Worm (Caenorhabditis elegans) whole organism, L2 larva: ENCODE data around the gene ins-34.

ENCODE experiments used
- aly-2 ChIP-seq: fragments of 150-350 bp; optimal IDR thresholded peaks from 2 replicates; lab custom pipeline; 2014; ENCODE audit warnings: missing biosample characterization, missing genetic modification characterization
- dmd-4 ChIP-seq: sonication (generic microtip); optimal IDR thresholded peaks from 2 replicates; lab custom pipeline; 2017; ENCODE audit warnings: missing biosample characterization, missing genetic modification characterization
- lsy-2 ChIP-seq, 2 experiments: fragments of 150-350 bp in 1 of 2; sonication (generic microtip) in 1 of 2; optimal IDR thresholded peaks; 2 replicates each; lab custom pipeline; 2014 to 2017; ENCODE audit warnings: missing biosample characterization in 2 of 2, missing genetic modification characterization in 2 of 2
- unc-62 ChIP-seq: fragments of 150-350 bp; optimal IDR thresholded peaks from 2 replicates; lab custom pipeline; 2014; ENCODE audit warnings: missing biosample characterization, missing genetic modification reagents, missing genetic modification characterization
- ztf-11 ChIP-seq: sonication (generic microtip); optimal IDR thresholded peaks from 2 replicates; lab custom pipeline; 2017; ENCODE audit warnings: missing biosample characterization, missing genetic modification characterization
- ztf-4 ChIP-seq: fragments of 150-350 bp; optimal IDR thresholded peaks from 2 replicates; lab custom pipeline; 2014; ENCODE audit warnings: missing biosample characterization, missing genetic modification characterization

DNA sequence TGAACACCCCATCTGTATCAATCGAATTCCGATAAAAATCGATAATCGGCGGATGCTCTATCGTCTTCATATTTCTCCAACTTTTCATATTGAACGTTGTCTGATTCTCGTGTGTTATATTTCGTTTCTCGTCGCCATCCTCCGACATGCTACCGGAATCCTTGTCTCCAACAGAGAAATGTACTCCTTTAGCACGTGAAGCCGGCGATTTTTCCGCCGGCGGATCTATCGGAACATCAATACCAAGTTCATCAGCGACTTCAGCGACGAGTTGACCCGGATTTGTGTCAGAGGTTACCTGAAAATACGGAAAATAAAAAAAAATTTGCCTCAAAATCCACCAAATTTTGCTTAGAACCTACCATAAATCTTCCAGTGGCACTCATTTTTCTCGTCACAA, 8.7 kb downstream of the ins-34 start:
- TF ChIP-seq ztf-4 (tag; lab: Kevin White, UChicago) (no peak), ztf-11 (tag; lab: Kevin White, UChicago) (no peak), aly-2 (tag; lab: Kevin White, UChicago) (no peak), unc-62 (GFP tag; lab: Kevin White, UChicago) (no peak), dmd-4 (tag; lab: Kevin White, UChicago) (no peak), lsy-2 (tag; optimal IDR thresholded peaks at IDR 0.05; lab: Kevin White, UChicago) (no peak)
